Fruit fly (Drosophila melanogaster): Measurements from ENCODE around the gene CG7564.

DNA sequence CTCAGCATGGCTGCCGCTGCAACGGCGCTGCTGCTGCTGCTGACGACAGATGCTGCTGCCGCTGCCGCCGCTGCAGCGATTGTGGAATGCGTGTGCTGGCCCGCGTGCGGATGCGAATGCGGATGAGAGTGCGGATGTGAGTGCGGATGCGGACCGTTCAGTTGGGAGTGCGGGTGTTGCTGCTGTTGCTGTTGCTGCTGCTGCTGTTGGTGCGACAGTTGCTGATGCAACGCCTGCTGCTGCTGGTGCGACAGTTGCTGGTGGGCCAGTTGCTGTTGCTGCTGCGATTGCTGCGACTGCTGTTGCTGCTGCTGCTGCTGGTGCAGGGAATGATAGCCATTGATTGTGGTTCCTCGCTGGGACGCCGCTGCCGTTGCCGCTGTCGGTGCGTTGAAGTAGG is 48.2 kb downstream of the CG7564 start:
- no peak for TF ChIP-seq Dif (GFP tag; optimal IDR thresholded peaks at IDR 0.05; ENCODE audit: partially characterized antibody)
- no peak for TF ChIP-seq Abd-B (GFP tag; optimal IDR thresholded peaks at IDR 0.05)
- no peak for TF ChIP-seq CG32264 (GFP tag; optimal IDR thresholded peaks at IDR 0.05)
- no peak for TF ChIP-seq N (GFP tag; optimal IDR thresholded peaks at IDR 0.05)
- TF ChIP-seq dl (GFP tag; optimal IDR thresholded peaks at IDR 0.05; ENCODE audit: insufficient read depth in 1 of 2, partially characterized antibody in 2 of 2), result no peak
